Fruit fly (Drosophila melanogaster): ENCODE results near the gene Mtch.

DNA sequence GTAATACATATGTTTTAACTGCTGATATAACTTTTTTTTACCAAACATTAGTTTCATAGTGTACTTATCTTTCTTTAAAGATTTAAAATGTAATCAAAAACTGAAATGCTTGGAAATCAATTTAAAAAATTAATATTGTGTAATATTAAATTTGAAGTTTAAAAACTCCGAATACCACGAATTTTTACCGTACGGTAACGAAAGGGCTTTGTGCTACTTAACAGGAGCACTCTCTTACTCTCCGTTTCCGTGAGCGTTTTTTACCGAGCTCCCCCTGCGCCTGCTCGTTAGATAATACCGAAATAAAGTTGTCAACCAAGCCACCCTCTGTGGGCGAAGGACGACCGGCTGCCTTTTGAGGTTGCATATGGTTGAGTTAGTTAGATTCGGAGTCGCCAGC lies 31.9 kb upstream of the Mtch start, which contains the start of the genes Dic61B and p130CAS:
- TF ChIP-seq EcR (GFP tag; optimal IDR thresholded peaks at IDR 0.05) (no peak), Snoo (tag; optimal IDR thresholded peaks at IDR 0.05) (no peak), CG14655 (GFP tag; optimal IDR thresholded peaks at IDR 0.05) (no peak), CG9948 (tag; optimal IDR thresholded peaks at IDR 0.05) (no peak)

Data from whole organism, pupa.